Fruit fly (Drosophila melanogaster) ovary, adult (tissue): Measurements from ENCODE around the gene eIF4G2.

Experiments
- CG17801 ChIP-seq: fragments of 200-800 bp; optimal IDR thresholded peaks from 2 replicates; lab custom pipeline; 2019; ENCODE audit warnings: missing biosample characterization, mild to moderate bottlenecking, missing genetic modification characterization, moderate library complexity; ENCODE audit not compliant: partially characterized antibody

The eIF4G2 gene

DNA sequence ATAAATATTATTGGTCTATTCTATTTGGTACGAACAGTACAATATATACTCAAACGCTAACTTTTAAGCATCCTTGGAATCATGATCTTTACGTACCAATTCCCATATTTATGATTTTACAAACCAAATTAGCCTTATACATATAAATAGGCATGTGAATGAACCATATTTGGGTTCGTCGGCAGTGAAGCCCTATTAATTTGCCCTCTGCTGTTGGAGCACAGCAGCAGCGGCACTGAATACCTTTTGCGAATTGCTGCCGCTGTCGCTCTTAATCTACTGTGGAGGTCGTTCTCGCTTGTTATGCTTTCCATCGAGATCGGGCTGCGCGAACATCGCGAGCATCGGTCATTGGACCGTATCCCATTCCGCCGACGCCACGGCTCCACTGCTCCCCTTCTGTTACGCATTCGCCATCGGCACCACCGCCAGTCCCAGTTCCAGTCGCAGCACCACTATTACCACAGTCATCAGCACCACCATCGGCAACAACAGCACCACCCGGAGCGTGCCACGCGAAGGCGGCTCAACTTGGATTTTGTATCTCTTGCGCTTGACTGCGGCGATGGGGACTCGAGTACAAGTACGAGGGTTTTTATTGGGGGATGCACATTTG is 30.5 kb downstream of the eIF4G2 start:
- TF ChIP-seq CG17801: no peak

DNA sequence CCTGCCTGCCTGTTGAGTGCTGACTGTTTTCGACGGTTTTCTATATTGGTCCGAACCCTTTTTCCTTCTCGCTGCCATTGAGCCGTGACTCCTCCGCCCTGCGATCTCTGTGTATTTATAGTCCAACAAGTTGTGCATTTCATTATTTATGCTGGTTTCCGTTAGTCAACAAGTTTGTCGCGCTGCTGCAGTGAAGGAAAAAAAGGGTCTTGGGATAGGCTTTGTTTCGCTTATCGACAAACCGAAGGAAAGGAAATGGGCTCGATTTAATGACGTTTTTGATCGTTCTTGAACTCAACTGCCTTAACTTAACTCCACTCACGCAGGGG is 31.4 kb downstream of the eIF4G2 start:
- no peak for TF ChIP-seq CG17801

DNA sequence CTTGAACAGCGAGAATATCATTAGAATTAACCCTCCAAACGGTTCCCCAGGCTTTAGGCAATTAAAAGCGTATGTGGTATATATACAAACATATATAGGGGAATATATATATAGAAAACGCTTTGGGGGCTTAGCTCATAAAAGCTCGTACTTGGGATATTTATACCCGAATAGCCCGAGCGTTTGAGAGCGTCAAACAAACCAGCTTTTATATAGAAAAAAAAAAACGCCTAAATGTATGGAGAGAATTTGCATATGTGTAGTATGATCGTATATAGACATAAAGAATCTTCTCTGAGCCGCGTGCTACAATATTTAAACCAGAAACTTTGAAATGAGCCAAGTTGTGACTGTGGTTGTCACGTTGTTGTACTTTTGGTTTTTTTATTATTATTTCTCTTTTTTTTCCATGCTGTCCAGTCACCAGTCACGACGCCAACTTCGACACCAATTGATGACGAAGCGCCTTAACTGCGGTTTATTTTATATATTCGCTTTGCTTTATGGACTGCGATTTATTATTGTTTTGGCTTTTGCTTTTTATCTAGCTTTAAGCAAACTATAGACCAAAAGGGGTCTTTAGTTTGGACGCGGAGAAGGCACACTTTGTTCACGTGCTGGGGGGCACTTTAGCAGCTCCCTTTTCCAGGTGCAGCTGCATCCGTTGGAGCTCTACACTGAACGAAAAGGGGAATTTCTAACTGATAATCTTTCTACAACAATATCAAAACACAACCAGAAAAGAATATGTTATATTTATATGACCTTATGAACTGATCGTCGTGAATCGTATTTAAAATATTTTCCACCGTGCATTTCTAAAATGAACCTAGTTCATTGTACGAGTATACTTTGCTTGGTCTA is 32.0 kb downstream of the eIF4G2 start:
- peak; percentile 77 for TF ChIP-seq CG17801

DNA sequence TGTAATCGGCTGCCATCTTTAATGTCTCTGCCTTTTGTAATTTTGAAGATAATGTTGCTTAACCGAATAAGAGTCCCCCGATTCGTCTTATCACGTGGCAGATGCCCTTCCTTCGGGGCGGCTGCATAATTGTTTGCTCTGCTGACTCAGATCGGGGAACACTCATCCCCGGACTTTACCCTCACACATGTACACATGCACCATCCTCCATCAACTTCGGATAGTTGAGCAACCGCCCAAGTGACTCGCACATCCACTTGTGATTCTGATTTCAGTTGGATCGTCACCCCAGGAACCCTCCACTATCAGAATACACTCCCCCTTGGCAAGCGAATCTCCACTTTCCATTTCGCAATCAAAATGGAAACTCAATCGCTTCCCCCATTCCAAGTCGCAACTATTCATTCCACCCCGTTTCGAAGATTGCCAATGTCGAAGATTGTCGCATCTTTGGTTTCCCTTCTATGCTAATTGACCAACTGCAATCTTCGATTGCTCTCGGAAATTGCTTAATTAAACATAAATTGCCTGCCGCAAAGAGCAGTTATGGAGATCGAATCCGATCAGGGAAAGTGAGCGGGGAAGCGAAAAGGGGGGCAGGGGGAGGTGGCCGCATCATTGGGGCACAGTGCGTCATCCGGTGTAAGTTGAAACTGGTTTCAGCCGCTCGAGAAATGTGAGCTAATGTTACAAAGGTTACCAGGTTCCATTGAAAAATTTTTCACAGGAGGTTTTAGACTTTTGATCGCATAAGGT is 33.9 kb downstream of the eIF4G2 start:
- no peak for TF ChIP-seq CG17801

DNA sequence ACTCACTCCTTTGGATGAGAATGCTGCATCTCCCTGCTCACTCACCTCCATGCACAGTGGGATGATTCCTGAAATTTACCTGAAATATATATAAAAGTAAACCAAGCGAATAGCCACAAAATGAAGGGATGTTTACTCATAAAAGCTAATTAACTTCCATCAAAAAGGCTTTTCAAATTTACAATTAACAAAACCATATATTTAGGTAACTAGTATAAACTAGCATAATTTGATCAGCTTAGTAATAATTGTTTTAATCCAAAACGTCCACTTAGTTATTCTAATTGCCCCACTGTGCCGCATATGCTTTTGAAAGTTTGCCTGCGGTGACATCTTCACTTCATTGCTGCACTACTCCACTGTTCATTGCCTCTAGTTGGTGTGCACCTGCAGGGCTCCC is 35.1 kb downstream of the eIF4G2 start:
- no peak for TF ChIP-seq CG17801

DNA sequence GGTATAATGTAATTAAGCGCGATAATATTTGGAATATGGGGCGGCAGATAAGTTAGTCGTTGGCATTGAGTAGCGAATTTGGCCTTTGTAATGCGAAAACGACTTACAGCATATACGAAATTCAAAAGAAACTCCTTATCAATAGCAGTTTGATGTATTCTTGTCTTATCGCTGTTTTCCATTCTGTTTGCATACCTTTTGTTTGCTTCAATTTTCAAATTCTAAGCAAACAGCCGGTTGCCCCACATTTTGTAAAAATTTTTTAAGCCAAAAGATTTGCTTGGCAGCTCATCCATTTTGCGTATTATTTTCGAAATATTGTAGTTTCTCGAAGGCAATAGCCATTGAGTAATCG is 35.7 kb downstream of the eIF4G2 start:
- TF ChIP-seq CG17801: no peak

DNA sequence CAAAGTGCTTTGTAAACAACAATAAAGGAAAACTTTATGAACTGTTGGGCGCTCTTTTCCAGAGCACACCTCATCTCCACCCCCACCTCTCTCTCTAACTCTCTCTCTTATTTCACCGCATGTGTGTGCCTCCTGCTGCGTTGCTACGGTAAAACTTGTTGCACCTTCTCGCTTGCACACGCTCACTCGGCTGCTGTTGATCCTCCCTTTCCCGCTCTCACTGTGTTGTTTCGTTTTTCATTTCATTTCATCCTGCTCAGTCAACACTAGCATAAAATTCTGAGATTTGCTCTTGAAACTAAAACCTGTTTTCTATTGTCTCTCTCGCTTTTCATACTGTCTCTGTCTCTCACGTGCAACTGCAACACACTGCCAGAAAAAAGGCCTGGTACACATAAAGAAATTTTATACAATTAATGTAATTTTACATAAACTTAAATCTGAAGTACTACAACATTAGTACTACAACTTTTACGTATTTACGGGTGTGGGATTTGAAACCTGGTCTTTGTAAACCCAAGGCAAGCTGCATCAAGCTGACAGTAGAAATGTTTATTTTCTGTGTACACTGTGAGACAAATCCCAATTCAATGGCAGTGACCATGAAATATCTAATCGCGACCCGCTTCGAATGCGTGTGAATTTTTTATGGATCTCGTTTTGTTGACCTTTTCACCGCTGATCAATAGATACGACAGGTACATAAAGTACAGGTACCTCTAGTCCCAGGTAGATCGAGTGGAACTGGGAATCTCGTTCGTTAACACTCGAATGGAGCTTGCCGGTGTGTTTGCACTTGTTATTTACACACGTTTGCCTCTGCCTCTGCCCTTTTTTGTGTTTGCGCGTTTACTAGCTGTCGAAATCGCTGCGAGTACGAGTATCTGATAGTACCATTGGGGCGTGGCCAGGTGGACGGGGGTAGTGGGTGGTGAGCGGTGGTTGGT is 36.3 kb downstream of the eIF4G2 start:
- TF ChIP-seq CG17801: no peak

DNA sequence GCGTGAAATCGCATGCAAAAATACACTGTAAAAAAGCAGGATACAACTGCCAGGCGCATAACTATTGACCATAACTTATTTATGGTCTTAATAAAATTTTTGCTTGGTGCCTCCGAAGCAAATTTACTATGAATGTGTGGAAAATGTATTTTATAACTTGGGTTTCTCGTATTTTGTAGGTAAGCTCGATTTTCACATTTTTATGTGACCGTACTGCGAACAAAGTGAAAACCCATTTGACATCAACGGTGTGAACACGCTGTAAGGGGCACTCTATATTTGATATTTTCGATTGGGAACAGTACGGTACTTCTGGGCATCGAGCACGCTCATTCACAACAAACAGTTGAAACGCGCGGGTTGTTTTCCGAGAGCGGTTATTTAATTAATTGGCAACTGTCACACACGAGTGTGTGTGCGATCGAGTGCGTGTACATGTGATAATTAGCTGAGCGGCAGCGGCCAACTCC is 37.5 kb downstream of the eIF4G2 start, which contains the start of the genes Nup98-96 and mbc:
Gene Nup98-96 (minus strand): TSS at position 156 of the 470 bp plus-strand sequence.
Gene mbc (plus strand): TSS at position 300 of the 470 bp plus-strand sequence.
- TF ChIP-seq CG17801: peak; percentile 70

DNA sequence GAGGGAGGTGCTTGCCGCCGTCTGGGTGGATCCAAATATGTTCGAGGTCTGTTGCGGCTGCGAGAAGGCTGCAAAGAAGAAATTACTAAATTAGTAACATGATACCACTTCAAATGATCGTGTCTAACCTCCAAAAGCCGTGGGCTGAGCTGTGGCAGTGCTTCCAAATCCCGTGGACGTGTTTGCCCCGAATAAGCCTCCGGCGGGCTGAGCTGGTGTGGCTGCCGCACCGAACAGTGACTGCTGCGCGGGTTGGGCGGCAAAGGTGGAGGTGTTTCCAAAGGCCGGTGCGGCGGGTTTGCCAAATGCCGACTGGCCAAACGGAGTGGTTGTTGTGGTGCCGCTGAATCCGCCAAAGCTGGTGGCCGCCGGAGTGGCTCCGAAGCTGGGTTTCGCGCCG is 38.3 kb downstream of the eIF4G2 start:
- no peak for TF ChIP-seq CG17801

DNA sequence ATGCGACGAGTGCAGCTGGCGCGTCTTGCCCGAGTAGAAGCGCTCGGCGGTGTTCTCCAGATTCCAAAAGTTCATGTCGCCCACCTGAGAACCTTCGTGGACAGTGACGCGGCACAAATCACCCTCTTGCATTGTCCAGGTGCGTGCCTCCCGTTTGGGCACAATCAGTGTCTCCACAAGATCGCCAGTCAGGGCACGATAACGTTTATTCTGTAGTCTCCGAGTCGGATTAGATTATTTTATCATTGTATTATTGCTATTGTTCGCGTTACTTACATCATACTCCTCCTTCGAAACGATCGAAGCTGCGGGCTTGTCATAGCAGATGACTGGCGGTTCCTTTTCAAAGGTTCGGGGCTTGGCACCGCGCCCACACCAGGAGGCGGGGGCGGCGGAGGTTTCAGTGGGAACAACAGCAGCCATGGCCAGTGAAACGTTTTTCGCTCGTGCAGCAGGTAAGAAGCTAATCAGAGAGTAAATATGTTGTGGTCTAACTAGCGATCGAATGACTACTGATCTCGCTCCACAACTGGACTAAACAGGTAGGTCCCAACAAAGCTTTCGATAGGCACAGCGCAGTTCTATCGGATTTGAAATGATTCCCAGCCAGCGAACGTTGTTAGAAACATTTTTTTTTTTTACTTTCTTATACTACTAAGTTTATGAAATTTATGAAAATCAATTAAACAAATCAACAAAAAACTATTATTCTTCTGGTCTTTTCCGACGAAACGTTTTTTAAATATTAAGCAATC is 45.2 kb downstream of the eIF4G2 start, which contains the start of gene CG10208:
Gene CG10208 (minus strand): TSS at position 518 of the 755 bp plus-strand sequence.
- TF ChIP-seq CG17801: no peak

DNA sequence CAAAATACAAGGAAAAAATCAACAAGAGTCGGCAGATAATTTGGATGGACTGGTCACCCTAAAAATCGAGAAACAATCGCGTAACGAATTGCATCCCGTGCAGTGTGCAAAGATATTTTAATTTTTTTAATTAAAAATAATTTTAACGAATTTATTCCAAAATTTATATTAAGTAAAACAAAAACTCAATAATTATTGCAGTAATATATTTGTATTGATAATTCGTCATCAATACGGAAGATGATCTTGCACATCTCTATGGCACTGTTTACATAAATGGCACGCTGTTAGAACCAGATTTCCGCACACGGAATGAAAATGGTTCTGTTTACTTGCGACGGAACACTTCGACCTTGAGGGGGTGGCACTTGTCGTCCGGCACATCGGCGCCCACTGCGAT is 46.2 kb downstream of the eIF4G2 start, which contains the start of gene tst:
Gene tst (minus strand): TSS at position 52 of the 400 bp plus-strand sequence.
- peak; percentile 94 for TF ChIP-seq CG17801

DNA sequence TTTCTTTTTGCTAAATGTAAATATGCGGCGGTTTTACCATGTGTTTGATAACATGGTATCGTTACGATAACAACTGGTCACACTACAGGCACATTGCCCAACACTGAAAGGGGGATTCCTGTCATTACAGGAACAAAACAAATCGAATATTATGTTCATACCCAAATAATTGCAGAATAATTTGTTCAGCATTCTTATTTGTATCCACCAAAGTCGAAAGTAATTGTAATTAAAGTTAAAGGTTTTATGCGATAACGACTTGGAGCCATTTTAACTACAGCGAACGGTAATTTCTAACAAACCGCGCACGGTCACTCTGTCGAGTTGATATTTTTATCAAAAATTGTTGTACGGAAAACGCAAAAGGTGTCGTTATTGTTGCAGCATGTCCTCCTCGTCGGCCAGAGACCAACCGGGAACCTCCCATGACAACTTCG is 51.6 kb downstream of the eIF4G2 start, which contains the start of the genes CG10214 and CG10375:
Gene CG10214 (minus strand): TSS at position 72 of the 437 bp plus-strand sequence.
Gene CG10375 (plus strand): TSS at position 296 of the 437 bp plus-strand sequence.
- peak; percentile 64 for TF ChIP-seq CG17801

DNA sequence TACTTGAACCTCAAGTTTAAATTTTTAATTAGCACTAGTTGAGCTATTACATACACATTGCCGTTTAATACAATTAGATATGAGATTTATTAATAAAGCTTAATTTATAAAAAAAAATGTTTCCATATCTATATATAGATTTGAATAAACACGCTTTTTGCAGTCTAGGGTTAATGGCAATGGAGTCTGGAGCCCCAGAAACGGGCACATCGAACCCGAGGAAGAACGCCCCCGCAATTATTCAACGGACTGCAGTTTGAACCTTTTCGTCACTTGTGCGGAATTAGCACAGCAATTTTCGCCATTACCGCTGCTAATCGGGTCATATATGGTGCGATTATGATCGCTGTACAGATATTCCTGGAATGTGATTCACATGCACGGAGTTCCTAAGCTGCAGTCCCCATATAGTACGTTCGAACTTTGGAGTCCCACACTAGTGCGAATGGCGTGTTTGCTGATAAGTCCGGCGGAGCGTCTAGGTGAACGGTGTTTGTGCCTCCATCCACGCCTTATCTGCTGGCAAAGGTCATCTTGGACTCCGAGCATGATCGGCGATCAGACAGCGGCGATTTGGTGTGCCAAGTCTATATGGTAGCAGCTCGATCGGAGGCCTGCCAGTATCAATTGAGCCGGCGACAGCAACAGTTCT is 55.3 kb downstream of the eIF4G2 start, which contains the start of gene Lsd-1:
Gene Lsd-1 (plus strand): TSS at position 236 of the 652 bp plus-strand sequence.
- TF ChIP-seq CG17801: no peak

DNA sequence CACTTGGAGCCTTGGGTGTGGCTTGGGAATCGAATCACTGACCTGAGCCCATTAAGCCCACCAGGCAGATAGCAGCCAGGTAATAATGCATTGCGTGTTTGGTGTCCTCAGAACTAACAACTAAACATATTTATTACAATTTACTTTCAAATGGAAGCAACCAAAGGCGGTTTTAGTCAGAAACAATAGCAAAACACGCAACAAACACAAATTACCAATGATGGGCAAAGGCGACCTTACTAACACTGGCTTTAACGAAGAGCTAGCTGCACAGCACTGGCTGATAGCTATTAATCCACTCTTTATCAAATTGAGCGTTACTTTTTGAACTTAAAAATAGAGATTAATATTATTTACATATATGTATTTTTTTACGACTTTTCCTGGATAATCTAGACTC is 56.0 kb downstream of the eIF4G2 start, which contains the start of gene udt:
Gene udt (minus strand): TSS at position 249 of the 400 bp plus-strand sequence.
- TF ChIP-seq CG17801: no peak
